Fruit fly (Drosophila melanogaster) whole organism, adult: ENCODE data around the gene Rbp9.

Experiments used
- CG11617 ChIP-seq: fragments of 200-800 bp; sonication (Bioruptor generic); optimal IDR thresholded peaks from 2 replicates; lab custom pipeline; 2017; ENCODE audit warnings: mild to moderate bottlenecking, missing biosample characterization, missing genetic modification reagents, missing genetic modification characterization
- CG12768 ChIP-seq: fragments of 200-800 bp; sonication (Bioruptor generic); optimal IDR thresholded peaks from 2 replicates; lab custom pipeline; 2017; ENCODE audit warnings: missing biosample characterization, missing genetic modification characterization, mild to moderate bottlenecking, moderate library complexity, missing genetic modification reagents
- CG14711 ChIP-seq: fragments of 200-800 bp; sonication (Bioruptor generic); optimal IDR thresholded peaks from 2 replicates; lab custom pipeline; 2018; ENCODE audit warnings: missing biosample characterization, mild to moderate bottlenecking, missing genetic modification characterization, moderate library complexity
- CG1620 ChIP-seq: fragments of 200-800 bp; sonication (Bioruptor generic); optimal IDR thresholded peaks from 2 replicates; lab custom pipeline; 2016; ENCODE audit warnings: missing biosample characterization, missing genetic modification characterization
- CG33017 ChIP-seq: fragments of 200-800 bp; sonication (Bioruptor generic); optimal IDR thresholded peaks from 2 replicates; lab custom pipeline; 2018; ENCODE audit warnings: missing biosample characterization, mild to moderate bottlenecking, missing genetic modification characterization, moderate library complexity
- CG5204 ChIP-seq: fragments of 200-800 bp; sonication (Bioruptor generic); optimal IDR thresholded peaks from 2 replicates; lab custom pipeline; 2016; ENCODE audit warnings: missing biosample characterization, missing genetic modification characterization
- CG7045 ChIP-seq: fragments of 200-800 bp; sonication (Bioruptor generic); optimal IDR thresholded peaks from 2 replicates; lab custom pipeline; 2017; ENCODE audit warnings: missing biosample characterization, mild to moderate bottlenecking, missing genetic modification characterization
- CG7101 ChIP-seq: fragments of 200-800 bp; sonication (Bioruptor generic); optimal IDR thresholded peaks from 2 replicates; lab custom pipeline; 2018; ENCODE audit warnings: missing biosample characterization, mild to moderate bottlenecking, missing genetic modification characterization, moderate library complexity
- Clk ChIP-seq: fragments of 200-800 bp; sonication (Bioruptor generic); optimal IDR thresholded peaks from 2 replicates; lab custom pipeline; 2017; ENCODE audit warnings: missing biosample characterization, missing genetic modification characterization
- Crg-1 ChIP-seq: fragments of 200-800 bp; sonication (Bioruptor generic); optimal IDR thresholded peaks from 2 replicates; lab custom pipeline; 2016; ENCODE audit warnings: missing biosample characterization, missing genetic modification characterization
- Hr96 ChIP-seq: fragments of 200-800 bp; sonication (Bioruptor generic); optimal IDR thresholded peaks from 2 replicates; lab custom pipeline; 2016; ENCODE audit warnings: missing biosample characterization, missing genetic modification characterization
- Mnt ChIP-seq: fragments of 200-800 bp; sonication (Bioruptor generic); optimal IDR thresholded peaks from 2 replicates; lab custom pipeline; 2016; ENCODE audit warnings: missing biosample characterization, mild to moderate bottlenecking, missing genetic modification characterization
- bab1 ChIP-seq: fragments of 200-800 bp; sonication (Bioruptor generic); optimal IDR thresholded peaks from 3 replicates; lab custom pipeline; 2019; ENCODE audit warnings: missing biosample characterization, mild to moderate bottlenecking, missing genetic modification characterization, moderate library complexity
- cic ChIP-seq: fragments of 200-800 bp; sonication (Bioruptor generic); optimal IDR thresholded peaks from 2 replicates; lab custom pipeline; 2017; ENCODE audit warnings: missing biosample characterization, mild to moderate bottlenecking, missing genetic modification characterization, moderate library complexity
- cnc ChIP-seq, 2 experiments: fragments of >200 bp; optimal IDR thresholded peaks; 2 replicates each; lab custom pipeline; 2017
- kay ChIP-seq: fragments of 200-800 bp; sonication (Bioruptor generic); peaks from one replicate; lab custom pipeline; 2016; ENCODE audit warnings: missing biosample characterization, missing genetic modification characterization, borderline replicate concordance
- ovo ChIP-seq: fragments of 200-800 bp; sonication (Bioruptor generic); optimal IDR thresholded peaks from 2 replicates; lab custom pipeline; 2016; ENCODE audit warnings: missing biosample characterization, missing genetic modification characterization
- pad ChIP-seq: fragments of 200-800 bp; sonication (Bioruptor generic); optimal IDR thresholded peaks from 3 replicates; lab custom pipeline; 2017; ENCODE audit warnings: missing biosample characterization, missing genetic modification characterization, mild to moderate bottlenecking, moderate library complexity, missing genetic modification reagents
- tj ChIP-seq: fragments of 200-800 bp; sonication (Bioruptor generic); optimal IDR thresholded peaks from 3 replicates; lab custom pipeline; 2017; ENCODE audit warnings: missing biosample characterization, mild to moderate bottlenecking, missing genetic modification characterization, moderate library complexity
- toe ChIP-seq: fragments of 200-800 bp; sonication (Bioruptor generic); optimal IDR thresholded peaks from 2 replicates; lab custom pipeline; 2016; ENCODE audit warnings: missing biosample characterization, missing genetic modification characterization

The Rbp9 gene

DNA sequence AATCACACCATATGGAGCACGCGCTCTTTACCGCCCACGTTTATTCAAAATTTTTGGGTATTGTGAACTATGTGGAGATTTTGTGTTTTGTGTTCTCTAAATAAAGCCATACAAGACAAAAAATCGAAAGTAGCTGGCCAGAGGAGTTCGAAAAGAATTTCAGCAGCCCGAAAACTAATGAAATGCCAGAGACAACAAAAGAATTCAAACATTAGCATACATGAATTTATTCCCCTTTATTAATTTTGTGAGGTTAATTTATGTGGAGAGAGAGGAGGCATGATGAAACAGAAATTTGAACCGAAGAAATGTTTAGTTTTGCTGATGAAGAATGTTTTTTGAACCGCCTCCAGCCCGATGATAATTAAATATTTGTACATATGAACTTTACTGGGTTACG lies 51.6 kb downstream of the Rbp9 start:
- TF ChIP-seq tj = no peak
- TF ChIP-seq kay = no peak
- no peak for TF ChIP-seq Crg-1 (GFP tag; lab: Kevin White, UChicago)
- TF ChIP-seq Hr96 = no peak
- no peak for TF ChIP-seq Clk
- no peak for TF ChIP-seq Mnt (GFP tag; lab: Kevin White, UChicago)
- no peak for TF ChIP-seq CG7101 (tag; lab: Kevin White, UChicago)
- TF ChIP-seq cic (GFP tag; lab: Kevin White, UChicago) = no peak
- TF ChIP-seq CG5204 (GFP tag; lab: Kevin White, UChicago) = no peak
- TF ChIP-seq CG7045 (GFP tag; lab: Kevin White, UChicago) = no peak
- TF ChIP-seq CG11617 (GFP tag; lab: Kevin White, UChicago) = no peak

DNA sequence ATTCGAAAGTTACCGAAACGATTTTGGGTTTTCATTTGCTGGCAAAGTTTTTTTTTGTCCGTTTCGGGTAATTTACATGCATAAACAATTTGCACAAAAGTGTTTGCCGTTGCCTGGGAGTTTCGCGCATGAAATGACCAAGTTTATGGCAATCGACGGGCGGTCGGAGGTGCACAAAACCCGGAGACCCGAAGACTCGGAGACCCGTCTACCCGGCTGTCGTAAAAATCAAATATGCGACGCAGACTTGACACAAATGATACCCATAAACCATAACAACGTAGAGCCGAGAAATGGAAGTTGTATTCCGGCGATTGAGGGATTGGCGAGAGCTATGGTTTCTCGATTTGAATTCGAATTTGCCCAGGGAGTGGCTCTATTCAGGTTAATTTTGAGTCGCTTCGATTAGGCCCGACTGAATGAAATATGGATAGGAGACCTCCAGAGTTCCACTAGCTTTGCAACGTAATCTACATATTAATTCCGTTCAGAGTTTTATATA lies 52.4 kb downstream of the Rbp9 start:
- TF ChIP-seq cic (GFP tag; lab: Kevin White, UChicago) (no peak), ovo (GFP tag; lab: Kevin White, UChicago) (no peak), bab1 (GFP tag; lab: Kevin White, UChicago) (no peak)

DNA sequence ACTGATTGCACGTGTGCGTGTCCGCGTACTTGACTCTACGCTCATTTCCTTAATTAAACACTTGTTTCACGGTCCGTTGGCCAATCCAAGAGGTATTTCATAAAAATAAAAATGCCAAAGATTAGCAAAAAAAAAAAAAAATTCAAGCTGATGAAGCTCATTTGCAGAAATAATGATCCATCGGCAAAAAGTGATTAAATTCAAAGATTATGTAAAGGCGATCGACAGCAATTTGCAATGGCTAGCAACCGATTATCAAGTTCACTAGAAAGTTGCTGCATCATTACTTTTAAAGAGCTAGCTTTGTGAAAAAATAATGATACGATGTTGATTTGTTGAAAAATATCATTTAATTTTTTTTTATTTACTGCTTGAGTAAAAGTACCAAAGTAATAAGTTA lies 54.9 kb downstream of the Rbp9 start:
- peak; percentile 96 for TF ChIP-seq tj
- TF ChIP-seq cnc (optimal IDR thresholded peaks at IDR 0.05; lab: Kevin White, UChicago) = no peak

DNA sequence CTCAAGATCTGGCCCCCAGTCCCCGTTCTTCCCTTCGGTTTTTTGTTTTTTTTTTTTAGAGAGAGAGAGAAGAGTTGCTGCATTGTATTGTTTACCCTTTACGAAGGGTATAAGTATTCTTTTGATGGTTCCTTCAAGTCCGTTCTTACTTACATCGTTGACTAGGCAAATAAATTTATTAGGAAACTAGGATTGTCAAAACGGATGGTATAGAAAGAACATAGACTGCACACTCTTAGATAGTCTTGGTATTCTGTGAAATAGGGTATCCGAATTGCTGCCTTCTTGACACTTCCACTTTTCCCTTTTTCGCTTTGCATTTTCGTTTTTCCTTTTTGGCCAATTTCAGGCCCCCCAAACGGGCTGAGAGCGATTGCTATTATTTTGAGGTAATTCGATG lies 56.9 kb downstream of the Rbp9 start:
- TF ChIP-seq tj (no peak), CG14711 (no peak), ovo (GFP tag; lab: Kevin White, UChicago) (no peak), cnc (optimal IDR thresholded peaks at IDR 0.05; lab: Kevin White, UChicago) (no peak), CG5204 (GFP tag; lab: Kevin White, UChicago) (no peak), CG7101 (tag; lab: Kevin White, UChicago) (no peak), cic (GFP tag; lab: Kevin White, UChicago) (no peak), Mnt (GFP tag; lab: Kevin White, UChicago) (no peak), CG1620 (GFP tag; lab: Kevin White, UChicago) (no peak), Hr96 (no peak), pad (GFP tag; lab: Kevin White, UChicago) (no peak), Crg-1 (GFP tag; lab: Kevin White, UChicago) (no peak), Clk (no peak), kay (no peak), CG7045 (GFP tag; lab: Kevin White, UChicago) (no peak), toe (GFP tag; lab: Kevin White, UChicago) (no peak), CG12768 (GFP tag; lab: Kevin White, UChicago) (no peak), CG33017 (no peak)

DNA sequence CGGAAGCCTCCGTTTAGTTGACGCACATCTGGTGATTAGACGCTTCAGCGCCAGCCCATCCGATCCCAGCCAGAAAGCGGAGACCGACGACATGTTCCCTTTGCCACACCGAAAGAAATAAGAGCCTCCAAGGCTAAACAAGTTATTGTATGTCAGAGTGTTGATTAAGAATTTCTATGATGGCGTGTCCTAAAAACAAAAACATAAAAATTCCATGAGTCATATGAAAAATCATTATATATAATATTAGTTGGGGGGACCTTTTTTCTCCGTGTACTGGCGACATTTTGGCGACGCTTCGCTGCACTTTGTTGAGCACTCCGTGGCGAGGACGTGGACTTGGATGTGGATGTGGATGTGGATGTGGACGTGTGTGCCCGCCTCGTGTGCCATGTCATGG lies 58.2 kb downstream of the Rbp9 start:
- TF ChIP-seq CG1620 (GFP tag; lab: Kevin White, UChicago) (no peak), pad (GFP tag; lab: Kevin White, UChicago) (no peak), Mnt (GFP tag; lab: Kevin White, UChicago) (no peak), Crg-1 (GFP tag; lab: Kevin White, UChicago) (no peak), toe (GFP tag; lab: Kevin White, UChicago) (no peak)
